Worm (Caenorhabditis elegans) whole organism, L2 larva: ENCODE data around the gene zip-6.

Source experiments
- C34F6.9 ChIP-seq: fragments of 150-350 bp; optimal IDR thresholded peaks from 2 replicates; lab custom pipeline; 2014; ENCODE audit warnings: missing biosample characterization, missing genetic modification characterization
- F13H6.1 ChIP-seq: sonication (generic microtip); optimal IDR thresholded peaks from 2 replicates; lab custom pipeline; 2016; ENCODE audit warnings: missing genetic modification characterization, missing compliant biosample characterization
- ZK546.5 ChIP-seq: sonication (generic microtip); optimal IDR thresholded peaks from 2 replicates; lab custom pipeline; 2017; ENCODE audit warnings: missing biosample characterization, missing genetic modification characterization
- alr-1 ChIP-seq: fragments of 150-350 bp; optimal IDR thresholded peaks from 2 replicates; lab custom pipeline; 2014; ENCODE audit warnings: missing biosample characterization, missing genetic modification characterization
- aly-2 ChIP-seq: fragments of 150-350 bp; optimal IDR thresholded peaks from 2 replicates; lab custom pipeline; 2014; ENCODE audit warnings: missing biosample characterization, missing genetic modification characterization
- ama-1 ChIP-seq: fragments of 150-350 bp; optimal IDR thresholded peaks from 2 replicates; lab custom pipeline; 2018; ENCODE audit warnings: inconsistent platforms
- blmp-1 ChIP-seq: sonication (generic microtip); optimal IDR thresholded peaks from 2 replicates; lab custom pipeline; 2017; ENCODE audit warnings: missing genetic modification characterization, mild to moderate bottlenecking, missing compliant biosample characterization, antibody characterized with exemption, moderate library complexity; ENCODE audit not compliant: insufficient read depth
- ceh-82 ChIP-seq: fragments of 150-350 bp; optimal IDR thresholded peaks from 2 replicates; lab custom pipeline; 2014; ENCODE audit warnings: missing biosample characterization, missing genetic modification characterization
- crh-2 ChIP-seq: sonication (generic microtip); optimal IDR thresholded peaks from 2 replicates; lab custom pipeline; 2017; ENCODE audit warnings: missing biosample characterization, missing genetic modification characterization
- dmd-4 ChIP-seq: sonication (generic microtip); optimal IDR thresholded peaks from 2 replicates; lab custom pipeline; 2017; ENCODE audit warnings: missing biosample characterization, missing genetic modification characterization
- egl-27 ChIP-seq: sonication (generic microtip); optimal IDR thresholded peaks from 3 replicates; lab custom pipeline; 2017; ENCODE audit warnings: missing biosample characterization, missing genetic modification reagents, missing genetic modification characterization
- elt-3 ChIP-seq: sonication (generic microtip); optimal IDR thresholded peaks from 2 replicates; lab custom pipeline; 2017; ENCODE audit warnings: missing biosample characterization, missing genetic modification characterization
- fos-1 ChIP-seq: fragments of 150-350 bp; optimal IDR thresholded peaks from 2 replicates; lab custom pipeline; 2014; ENCODE audit warnings: missing biosample characterization, missing genetic modification characterization
- lin-13 ChIP-seq: fragments of 150-350 bp; optimal IDR thresholded peaks from 2 replicates; lab custom pipeline; 2014; ENCODE audit warnings: missing biosample characterization, missing genetic modification reagents, missing genetic modification characterization
- lin-39 ChIP-seq: fragments of 150-350 bp; optimal IDR thresholded peaks from 2 replicates; lab custom pipeline; 2014; ENCODE audit warnings: missing biosample characterization, missing genetic modification reagents, missing genetic modification characterization
- lsy-2 ChIP-seq, 2 experiments: fragments of 150-350 bp in 1 of 2; sonication (generic microtip) in 1 of 2; optimal IDR thresholded peaks; 2 replicates each; lab custom pipeline; 2014 to 2017; ENCODE audit warnings: missing biosample characterization in 2 of 2, missing genetic modification characterization in 2 of 2
- mab-5 ChIP-seq: fragments of 150-350 bp; optimal IDR thresholded peaks from 2 replicates; lab custom pipeline; 2014; ENCODE audit warnings: missing biosample characterization, missing genetic modification characterization
- mbf-1 ChIP-seq: sonication (generic microtip); optimal IDR thresholded peaks from 2 replicates; lab custom pipeline; 2017; ENCODE audit warnings: missing biosample characterization, missing genetic modification characterization
- mdl-1 ChIP-seq, 2 experiments: fragments of 150-350 bp in 1 of 2; sonication (generic microtip) in 1 of 2; optimal IDR thresholded peaks; 2 replicates each; lab custom pipeline; 2017; ENCODE audit warnings: missing biosample characterization in 2 of 2, missing genetic modification characterization in 2 of 2
- nhr-10 ChIP-seq: sonication (generic microtip); optimal IDR thresholded peaks from 2 replicates; lab custom pipeline; 2017; ENCODE audit warnings: missing biosample characterization, missing genetic modification characterization
- nhr-129 ChIP-seq: fragments of 150-350 bp; optimal IDR thresholded peaks from 2 replicates; lab custom pipeline; 2014; ENCODE audit warnings: missing biosample characterization, missing genetic modification characterization
- nhr-237 ChIP-seq: fragments of 150-350 bp; optimal IDR thresholded peaks from 2 replicates; lab custom pipeline; 2014; ENCODE audit warnings: missing biosample characterization, missing genetic modification characterization
- nhr-25 ChIP-seq: fragments of 150-350 bp; sonication (generic microtip); optimal IDR thresholded peaks from 3 replicates; lab custom pipeline; 2014; ENCODE audit warnings: missing biosample characterization, missing genetic modification characterization
- nhr-77 ChIP-seq: fragments of 150-350 bp; optimal IDR thresholded peaks from 2 replicates; lab custom pipeline; 2014; ENCODE audit warnings: missing biosample characterization, missing genetic modification characterization
- peb-1 ChIP-seq: fragments of 150-350 bp; optimal IDR thresholded peaks from 2 replicates; lab custom pipeline; 2014; ENCODE audit warnings: missing biosample characterization, missing genetic modification characterization
- skn-1 ChIP-seq: sonication (generic microtip); optimal IDR thresholded peaks from 2 replicates; lab custom pipeline; 2017; ENCODE audit warnings: missing biosample characterization, missing genetic modification characterization
- sma-3 ChIP-seq: sonication (generic microtip); optimal IDR thresholded peaks from 2 replicates; lab custom pipeline; 2016; ENCODE audit warnings: missing genetic modification reagents, missing genetic modification characterization, missing compliant biosample characterization
- sma-9 ChIP-seq, 2 experiments: fragments of 150-350 bp in 1 of 2; sonication (generic microtip) in 1 of 2; optimal IDR thresholded peaks; 2 replicates each; lab custom pipeline; 2014 to 2016; ENCODE audit warnings: missing genetic modification characterization in 2 of 2, mild to moderate bottlenecking in 1 of 2, missing biosample characterization in 1 of 2, missing compliant biosample characterization in 1 of 2, missing genetic modification reagents in 1 of 2, moderate library complexity in 1 of 2
- snpc-4 ChIP-seq: fragments of 150-350 bp; optimal IDR thresholded peaks from 2 replicates; lab custom pipeline; 2014; ENCODE audit warnings: missing biosample characterization, missing genetic modification characterization
- unc-62 ChIP-seq: fragments of 150-350 bp; optimal IDR thresholded peaks from 2 replicates; lab custom pipeline; 2014; ENCODE audit warnings: missing biosample characterization, missing genetic modification reagents, missing genetic modification characterization
- ztf-1 ChIP-seq: fragments of 200-800 bp; sonication (Bioruptor generic); conservative IDR thresholded peaks from 2 replicates; pipeline ENCODE4 v1.3.6; 2022; ENCODE audit warnings: missing genetic modification characterization, missing compliant biosample characterization
- ztf-11 ChIP-seq: sonication (generic microtip); optimal IDR thresholded peaks from 2 replicates; lab custom pipeline; 2017; ENCODE audit warnings: missing biosample characterization, missing genetic modification characterization
- ztf-4 ChIP-seq: fragments of 150-350 bp; optimal IDR thresholded peaks from 2 replicates; lab custom pipeline; 2014; ENCODE audit warnings: missing biosample characterization, missing genetic modification characterization

zip-6 gene

ce11 chrIV:11176967-11177366 lies 41.0 kb downstream of the zip-6 start, which contains the start of gene rap-3:
Gene rap-3 (plus strand): TSS chrIV:11177267.
- TF ChIP-seq sma-9 (GFP tag; optimal IDR thresholded peaks at IDR 0.05; lab: Kevin White, UChicago) (no peak), sma-9 (tag; optimal IDR thresholded peaks at IDR 0.05; lab: Kevin White, UChicago) (no peak), mbf-1 (no peak), lsy-2 (tag; optimal IDR thresholded peaks at IDR 0.05; lab: Kevin White, UChicago) (no peak), mdl-1 (tag; optimal IDR thresholded peaks at IDR 0.05; lab: Kevin White, UChicago) (no peak), unc-62 (GFP tag; lab: Kevin White, UChicago) (no peak), elt-3 (tag; lab: Kevin White, UChicago) (no peak), F13H6.1 (no peak), lin-39 (tag; lab: Kevin White, UChicago) (no peak), C34F6.9 (tag; lab: Kevin White, UChicago) (no peak), peb-1 (tag; lab: Kevin White, UChicago) (no peak), ama-1 (no peak), mab-5 (tag; lab: Kevin White, UChicago) (no peak), nhr-237 (tag; lab: Kevin White, UChicago) (no peak), ceh-82 (tag; lab: Kevin White, UChicago) (no peak), egl-27 (tag; lab: Kevin White, UChicago) (no peak), nhr-25 (tag; lab: Kevin White, UChicago) (no peak), dmd-4 (tag; lab: Kevin White, UChicago) (no peak), ZK546.5 (tag; lab: Kevin White, UChicago) (no peak), snpc-4 (tag; lab: Kevin White, UChicago) (no peak)

ce11 chrIV:11174772-11175171 lies 43.2 kb downstream of the zip-6 start:
- TF ChIP-seq fos-1 (tag; lab: Kevin White, UChicago) (peak; percentile 1), aly-2 (no peak), sma-3 (GFP tag; lab: Kevin White, UChicago) (peak; percentile 29), crh-2 (no peak), elt-3 (tag; lab: Kevin White, UChicago) (no peak)

- TF ChIP-seq nhr-25 (tag; lab: Kevin White, UChicago) = no peak
- no peak for TF ChIP-seq ztf-4 (tag; lab: Kevin White, UChicago)
- TF ChIP-seq skn-1 = no peak
- no peak for TF ChIP-seq nhr-77 (tag; lab: Kevin White, UChicago)
- no peak for TF ChIP-seq ztf-1 (GFP tag; lab: Robert Waterston, UW)
- no peak for TF ChIP-seq lin-13 (GFP tag; lab: Kevin White, UChicago)
- TF ChIP-seq ztf-11 (tag; lab: Kevin White, UChicago) = no peak
- no peak for TF ChIP-seq alr-1 (tag; lab: Kevin White, UChicago)
- TF ChIP-seq egl-27 (tag; lab: Kevin White, UChicago) = no peak
- no peak for TF ChIP-seq nhr-10
- no peak for TF ChIP-seq sma-3 (GFP tag; lab: Kevin White, UChicago)
- no peak for TF ChIP-seq nhr-129
These were observed 48.3 kb downstream of the zip-6 start, which contains the start of gene nhr-67 for ce11 chrIV:11169652-11170051. Gene nhr-67 (plus strand): TSS chrIV:11169748.

- TF ChIP-seq C34F6.9 (tag; lab: Kevin White, UChicago) (no peak), egl-27 (tag; lab: Kevin White, UChicago) (no peak), ZK546.5 (tag; lab: Kevin White, UChicago) (no peak), peb-1 (tag; lab: Kevin White, UChicago) (no peak), elt-3 (tag; lab: Kevin White, UChicago) (no peak), ceh-82 (tag; lab: Kevin White, UChicago) (no peak), blmp-1 (tag; lab: Kevin White, UChicago) (no peak)
These were observed 53.1 kb downstream of the zip-6 start, which contains the start of gene C08F8.6 for ce11 chrIV:11164831-11165230. Gene C08F8.6 (minus strand): TSS chrIV:11164931.
